Worm (Caenorhabditis elegans): Measurements from ENCODE around the gene grl-28.

Gene grl-28

DNA sequence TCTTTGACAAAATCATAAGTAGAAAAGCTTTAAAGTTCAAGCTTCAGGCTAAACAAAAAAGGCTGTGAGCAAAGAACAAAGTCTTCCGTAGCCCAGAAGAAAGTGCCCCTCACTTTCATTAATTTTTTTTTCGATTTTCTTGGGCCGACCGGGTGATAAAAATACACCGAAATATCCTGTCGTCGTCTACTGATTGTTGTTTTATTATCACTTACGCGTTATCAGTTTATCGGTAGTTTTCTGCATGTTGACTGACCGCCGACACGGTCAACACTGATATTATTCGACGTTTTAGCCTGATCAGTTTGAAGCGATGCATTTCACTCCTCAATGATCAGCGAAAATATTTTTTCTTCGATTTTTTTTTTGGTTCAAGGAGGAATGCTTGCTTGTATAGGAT lies 28.7 kb upstream of the grl-28 start:
- TF ChIP-seq daf-19 (GFP tag; conservative IDR thresholded peaks at IDR 0.05): no peak
- no peak for TF ChIP-seq snpc-4 (tag; optimal IDR thresholded peaks at IDR 0.05)
- TF ChIP-seq daf-8 (GFP tag; IDR thresholded peaks at IDR 0.05): no peak
- no peak for TF ChIP-seq F37D6.2 (tag; optimal IDR thresholded peaks at IDR 0.05)
- no peak for TF ChIP-seq daf-16 (GFP tag; optimal IDR thresholded peaks at IDR 0.05)
- TF ChIP-seq daf-16 (tag; optimal IDR thresholded peaks at IDR 0.05): peak; percentile 97
- TF ChIP-seq lim-7 (GFP tag; IDR thresholded peaks at IDR 0.05): no peak
- TF ChIP-seq spr-1 (tag; optimal IDR thresholded peaks at IDR 0.05): no peak
- TF ChIP-seq D1046.2 (GFP tag; IDR thresholded peaks at IDR 0.05): no peak
- TF ChIP-seq nhr-28 (tag; optimal IDR thresholded peaks at IDR 0.05): peak; percentile 51
- peak; percentile 16 for TF ChIP-seq hlh-11 (tag; optimal IDR thresholded peaks at IDR 0.05)
- no peak for TF ChIP-seq ceh-20 (GFP tag; IDR thresholded peaks at IDR 0.05)
- TF ChIP-seq hmg-1.1 (GFP tag; IDR thresholded peaks at IDR 0.05): no peak
- TF ChIP-seq hlh-30 (tag; optimal IDR thresholded peaks at IDR 0.05; ENCODE audit: insufficient read depth): no peak
- TF ChIP-seq nhr-76 (tag; optimal IDR thresholded peaks at IDR 0.05): no peak
- TF ChIP-seq php-3 (GFP tag; IDR thresholded peaks at IDR 0.05): 0 out of 2 replicates have a peak, but pooled peaks have one; percentile 45
- no peak for TF ChIP-seq lin-1 (GFP tag; IDR thresholded peaks at IDR 0.05)
- TF ChIP-seq madf-9 (GFP tag; conservative IDR thresholded peaks at IDR 0.05): no peak
- no peak for TF ChIP-seq attf-4 (tag; optimal IDR thresholded peaks at IDR 0.05)
- TF ChIP-seq dmd-6 (GFP tag; IDR thresholded peaks at IDR 0.05): peak; percentile 30; the same call in 1 of the 2 replicates
- TF ChIP-seq saeg-2 (GFP tag; IDR thresholded peaks at IDR 0.05): no peak
- no peak for TF ChIP-seq aha-1 (tag)
- TF ChIP-seq T26A8.4 (GFP tag; IDR thresholded peaks at IDR 0.05): no peak
- no peak for TF ChIP-seq ceh-62 (tag; optimal IDR thresholded peaks at IDR 0.05)
- TF ChIP-seq ztf-7 (tag; optimal IDR thresholded peaks at IDR 0.05): no peak
- no peak for TF ChIP-seq lin-15B (tag; optimal IDR thresholded peaks at IDR 0.05)
- no peak for TF ChIP-seq ZK337.2 (GFP tag; IDR thresholded peaks at IDR 0.05)
- TF ChIP-seq pqm-1 (tag; optimal IDR thresholded peaks at IDR 0.05): peak; percentile 50
- TF ChIP-seq dmd-9 (GFP tag; IDR thresholded peaks at IDR 0.05): no peak
- TF ChIP-seq mxl-2 (GFP tag; conservative IDR thresholded peaks at IDR 0.05): no peak
- no peak for TF ChIP-seq F44E2.7 (GFP tag; IDR thresholded peaks at IDR 0.05)
- no peak for TF ChIP-seq fos-1 (tag; optimal IDR thresholded peaks at IDR 0.05)
- TF ChIP-seq nhr-48 (tag; optimal IDR thresholded peaks at IDR 0.05): no peak
- no peak for TF ChIP-seq ceh-32 (tag; optimal IDR thresholded peaks at IDR 0.05; ENCODE audit: poor library complexity)
- no peak for TF ChIP-seq sdz-12 (GFP tag; optimal IDR thresholded peaks at IDR 0.05)
- TF ChIP-seq gei-8 (GFP tag; optimal IDR thresholded peaks at IDR 0.05): no peak
- no peak for TF ChIP-seq lsy-2 (tag; optimal IDR thresholded peaks at IDR 0.05)
- TF ChIP-seq dpl-1 (GFP tag; optimal IDR thresholded peaks at IDR 0.05): no peak
- TF ChIP-seq madf-5 (GFP tag; IDR thresholded peaks at IDR 0.05): no peak

DNA sequence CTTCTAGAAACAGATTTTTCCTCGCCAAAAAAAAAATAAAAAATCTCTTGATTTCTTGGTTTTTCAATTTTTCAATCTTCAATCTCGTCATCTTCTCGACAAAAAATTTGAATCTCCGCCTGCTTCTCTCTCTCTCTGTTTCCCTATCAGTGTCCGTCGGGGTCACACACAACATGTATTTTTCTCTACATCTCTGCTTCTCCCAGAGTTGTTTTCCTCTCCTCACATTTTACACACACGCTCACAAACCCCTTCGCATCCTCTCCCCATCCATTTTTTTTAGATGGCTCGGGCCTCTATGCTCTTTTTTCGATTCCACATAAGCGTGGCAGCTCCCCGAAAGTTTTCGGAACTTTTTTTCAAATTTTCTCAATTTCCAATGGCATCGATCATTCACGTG lies 28.1 kb upstream of the grl-28 start:
- TF ChIP-seq nhr-28 (tag; optimal IDR thresholded peaks at IDR 0.05) (peak; percentile 81), daf-16 (GFP tag; optimal IDR thresholded peaks at IDR 0.05) (peak in 1 of 2 experiments; percentile 34), daf-16 (tag; optimal IDR thresholded peaks at IDR 0.05) (peak; percentile 72), dmd-6 (GFP tag; IDR thresholded peaks at IDR 0.05) (peak; percentile 36; the same call in 1 of the 2 replicates), mxl-3 (GFP tag; optimal IDR thresholded peaks at IDR 0.05) (peak; percentile 18), dpl-1 (GFP tag; optimal IDR thresholded peaks at IDR 0.05) (peak; percentile 66), F44E2.7 (GFP tag; IDR thresholded peaks at IDR 0.05) (no peak), nhr-10 (tag; optimal IDR thresholded peaks at IDR 0.05) (peak; percentile 69), tra-1 (GFP tag; IDR thresholded peaks at IDR 0.05) (peak; percentile 34; the same call in 1 of the 2 replicates), hlh-30 (tag; optimal IDR thresholded peaks at IDR 0.05; ENCODE audit: insufficient read depth) (peak; percentile 70), ceh-20 (GFP tag; IDR thresholded peaks at IDR 0.05) (0 out of 2 replicates have a peak, but pooled peaks have one; percentile 10), R02D3.7 (tag; optimal IDR thresholded peaks at IDR 0.05) (no peak), Y75B8A.6 (GFP tag; IDR thresholded peaks at IDR 0.05) (no peak), mdl-1 (tag; optimal IDR thresholded peaks at IDR 0.05) (peak; percentile 20 to 55), zfp-3 (GFP tag; conservative IDR thresholded peaks at IDR 0.05) (0 out of 2 replicates have a peak, but pooled peaks have one; percentile 9), ctbp-1 (GFP tag; IDR thresholded peaks at IDR 0.05) (no peak), dve-1 (tag; optimal IDR thresholded peaks at IDR 0.05; ENCODE audit: insufficient read depth) (peak; percentile 34), rbr-2 (tag; optimal IDR thresholded peaks at IDR 0.05) (peak; percentile 15), hlh-11 (tag; optimal IDR thresholded peaks at IDR 0.05) (peak; percentile 74), hif-1 (tag; optimal IDR thresholded peaks at IDR 0.05) (peak in 1 of 2 experiments; percentile 78), nhr-48 (tag; optimal IDR thresholded peaks at IDR 0.05) (no peak), pqm-1 (tag; optimal IDR thresholded peaks at IDR 0.05) (peak; percentile 55), lin-29 (GFP tag; IDR thresholded peaks at IDR 0.05) (no peak)

Data from whole organism, L4 larva.